Worm (Caenorhabditis elegans) whole organism, late embryonic: ENCODE measurements around the gene srlf-16.

Source experiments
- ama-1 ChIP-seq: fragments of 150-350 bp; optimal IDR thresholded peaks from 2 replicates; lab custom pipeline; 2014
- ceh-6 ChIP-seq: fragments of 200-800 bp; sonication (Bioruptor generic); optimal IDR thresholded peaks from 2 replicates; lab custom pipeline; 2018; ENCODE audit warnings: mild to moderate bottlenecking, missing genetic modification characterization, missing compliant biosample characterization
- ceh-9 ChIP-seq: sonication (generic microtip); optimal IDR thresholded peaks from 2 replicates; lab custom pipeline; 2016; ENCODE audit warnings: mild to moderate bottlenecking, missing genetic modification characterization, inconsistent platforms, missing compliant biosample characterization
- dve-1 ChIP-seq: sonication (generic microtip); optimal IDR thresholded peaks from 2 replicates; lab custom pipeline; 2017; ENCODE audit warnings: antibody characterized with exemption, mild to moderate bottlenecking, missing genetic modification characterization, missing compliant biosample characterization
- fax-1 ChIP-seq: sonication (generic microtip); optimal IDR thresholded peaks from 2 replicates; lab custom pipeline; 2016; ENCODE audit warnings: missing genotype, missing genetic modification characterization, missing compliant biosample characterization
- gmeb-2 ChIP-seq: sonication (generic microtip); optimal IDR thresholded peaks from 2 replicates; lab custom pipeline; 2016; ENCODE audit warnings: missing genetic modification characterization, inconsistent platforms, missing compliant biosample characterization
- lim-6 ChIP-seq: sonication (generic microtip); optimal IDR thresholded peaks from 2 replicates; lab custom pipeline; 2016; ENCODE audit warnings: missing genetic modification characterization, missing compliant biosample characterization
- lin-11 ChIP-seq: fragments of 200-800 bp; sonication (Bioruptor generic); optimal IDR thresholded peaks from 2 replicates; lab custom pipeline; 2018; ENCODE audit warnings: mild to moderate bottlenecking, missing genetic modification characterization, missing compliant biosample characterization
- npax-4 ChIP-seq: sonication (generic microtip); optimal IDR thresholded peaks from 2 replicates; lab custom pipeline; 2016; ENCODE audit warnings: missing genetic modification characterization, missing compliant biosample characterization
- odd-2 ChIP-seq: sonication (generic microtip); optimal IDR thresholded peaks from 2 replicates; lab custom pipeline; 2017; ENCODE audit warnings: antibody characterized with exemption, mild to moderate bottlenecking, missing genetic modification characterization, missing compliant biosample characterization
- pqm-1 ChIP-seq: sonication (generic microtip); optimal IDR thresholded peaks from 2 replicates; lab custom pipeline; 2016; ENCODE audit warnings: missing genetic modification characterization, missing compliant biosample characterization
- tbx-7 ChIP-seq: sonication (generic microtip); optimal IDR thresholded peaks from 2 replicates; lab custom pipeline; 2016; ENCODE audit warnings: missing genotype, missing genetic modification characterization, missing compliant biosample characterization
- unc-55 ChIP-seq: sonication (generic microtip); optimal IDR thresholded peaks from 2 replicates; lab custom pipeline; 2017; ENCODE audit warnings: missing biosample characterization, missing genetic modification reagents, missing genetic modification characterization

- TF ChIP-seq unc-55 (GFP tag; lab: Kevin White, UChicago) (no peak), ceh-6 (GFP tag; lab: Kevin White, UChicago) (no peak), lin-11 (no peak), tbx-7 (tag; lab: Kevin White, UChicago) (no peak), lim-6 (tag; lab: Kevin White, UChicago) (no peak), ama-1 (no peak), gmeb-2 (tag; lab: Kevin White, UChicago) (no peak), fax-1 (no peak), odd-2 (tag; lab: Kevin White, UChicago) (no peak), npax-4 (tag; lab: Kevin White, UChicago) (no peak), dve-1 (tag; lab: Kevin White, UChicago) (no peak), ceh-9 (tag; lab: Kevin White, UChicago) (no peak), pqm-1 (tag; lab: Kevin White, UChicago) (no peak)
Measured at ce11 chrV:8092385-8092784, 12.2 kb upstream of the srlf-16 start, which contains the start of gene str-129.
